Worm (Caenorhabditis elegans) whole organism, midembryonic: ENCODE measurements around the gene K10G4.5.
"Not testable (repeated sequence)": the region's sequence is repeated elsewhere in the genome, so short reads cannot be mapped to it uniquely, and the experiment has no call there.

Source experiments
- T22C8.4 ChIP-seq: fragments of 200-800 bp; sonication (Bioruptor generic); IDR thresholded peaks from 2 replicates; pipeline ENCODE4 v1.3.6; 2022; ENCODE audit warnings: missing genetic modification characterization, missing compliant biosample characterization
- flt-1 ChIP-seq: fragments of 200-800 bp; sonication (Bioruptor generic); IDR thresholded peaks from 2 replicates; pipeline ENCODE4 v1.3.6; 2022; ENCODE audit warnings: missing genetic modification characterization, missing compliant biosample characterization

DNA sequence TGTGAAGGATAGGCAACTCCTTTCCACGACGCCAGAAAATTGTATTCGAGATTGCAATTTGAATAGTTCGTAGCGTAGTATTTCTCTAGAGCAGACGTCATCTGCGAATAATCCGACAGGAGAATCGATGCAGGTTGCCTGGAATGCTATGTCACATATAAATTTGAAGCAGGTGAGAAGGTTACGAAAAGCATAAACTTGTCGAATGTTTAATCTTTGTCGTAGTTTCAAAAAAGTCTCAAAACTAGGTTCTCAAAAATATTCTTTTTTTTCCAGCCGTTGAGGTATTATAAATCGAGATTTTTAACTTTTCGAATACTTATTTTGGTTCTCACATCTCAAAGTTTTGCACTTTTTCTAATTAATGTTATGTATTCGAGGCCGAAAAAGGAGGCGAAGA, 46.2 kb downstream of the K10G4.5 start, which contains the start of gene srh-116:
- not testable (repeated sequence) for TF ChIP-seq flt-1, T22C8.4 (GFP tag; lab: Robert Waterston, UW)
